Fruit fly (Drosophila melanogaster) S2 (cell line): ENCODE measurements around the gene CG10353.

Source experiments
- CG8478 ChIP-seq: fragments of >200 bp; optimal IDR thresholded peaks from 2 replicates; lab custom pipeline; 2018
- CTCF ChIP-seq, 2 experiments: fragments of >200 bp; optimal IDR thresholded peaks; 2 replicates each; lab custom pipeline; 2018

DNA sequence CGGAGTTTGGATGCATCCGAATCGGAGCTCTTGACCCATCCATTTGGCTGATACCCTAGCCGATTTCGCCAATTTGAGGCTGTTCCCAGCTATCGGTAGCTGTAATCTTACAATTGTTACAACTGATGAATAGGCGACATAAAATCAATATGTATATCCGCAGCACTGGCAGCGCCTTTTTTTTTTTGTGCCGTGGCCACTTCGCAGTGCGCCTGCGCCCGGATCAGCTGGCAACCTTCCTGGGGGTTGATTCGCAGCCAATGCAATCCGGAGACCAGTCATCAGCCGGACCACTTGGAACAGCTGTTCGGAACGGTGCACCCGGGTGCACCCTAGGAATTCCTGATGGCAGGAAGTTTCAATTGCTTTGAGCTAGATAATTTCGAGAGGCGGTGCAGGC lies 43.8 kb upstream of the CG10353 start, which contains the start of gene Pdzd8:
- no peak for TF ChIP-seq CG8478 (lab: Kevin White, UChicago)
- no peak for TF ChIP-seq CTCF (optimal IDR thresholded peaks at IDR 0.05; lab: Kevin White, UChicago)
